Worm (Caenorhabditis elegans) whole organism, early embryonic: ENCODE results near the gene cest-5.2.

Experiments used
- B0310.2 ChIP-seq: sonication (generic microtip); optimal IDR thresholded peaks from 2 replicates; lab custom pipeline; 2016; ENCODE audit warnings: mild to moderate bottlenecking, missing genetic modification characterization, missing compliant biosample characterization
- F13C5.2 ChIP-seq: sonication (generic microtip); optimal IDR thresholded peaks from 2 replicates; lab custom pipeline; 2017; ENCODE audit warnings: mild to moderate bottlenecking, missing genetic modification characterization, inconsistent platforms, missing compliant biosample characterization
- aly-1 ChIP-seq: sonication (generic microtip); optimal IDR thresholded peaks from 2 replicates; lab custom pipeline; 2016; ENCODE audit warnings: missing genetic modification characterization, missing compliant biosample characterization
- ama-1 ChIP-seq: fragments of 150-350 bp; optimal IDR thresholded peaks from 2 replicates; lab custom pipeline; 2014
- ceh-13 ChIP-seq: fragments of 200-800 bp; sonication (Bioruptor generic); optimal IDR thresholded peaks from 2 replicates; lab custom pipeline; 2018; ENCODE audit warnings: mild to moderate bottlenecking, missing genetic modification characterization, missing compliant biosample characterization
- ceh-36 ChIP-seq: sonication (generic microtip); optimal IDR thresholded peaks from 2 replicates; lab custom pipeline; 2016; ENCODE audit warnings: missing genetic modification characterization, inconsistent platforms, missing compliant biosample characterization
- ets-7 ChIP-seq: sonication (generic microtip); optimal IDR thresholded peaks from 2 replicates; lab custom pipeline; 2016; ENCODE audit warnings: missing genotype, missing genetic modification characterization, missing compliant biosample characterization
- flt-1 ChIP-seq: fragments of 200-800 bp; sonication (Bioruptor generic); IDR thresholded peaks from 2 replicates; pipeline ENCODE4 v1.3.6; 2022; ENCODE audit warnings: missing genetic modification characterization, missing compliant biosample characterization
- hmg-4 ChIP-seq: fragments of 200-800 bp; sonication (Bioruptor generic); optimal IDR thresholded peaks from 2 replicates; lab custom pipeline; 2018; ENCODE audit warnings: mild to moderate bottlenecking, missing genetic modification characterization, missing compliant biosample characterization
- hnd-1 ChIP-seq: sonication (generic microtip); optimal IDR thresholded peaks from 2 replicates; lab custom pipeline; 2016; ENCODE audit warnings: missing genetic modification characterization, missing compliant biosample characterization
- sea-1 ChIP-seq: fragments of 200-800 bp; sonication (Bioruptor generic); conservative IDR thresholded peaks from 2 replicates; pipeline ENCODE4 v1.3.6; 2022; ENCODE audit warnings: missing genetic modification characterization, missing compliant biosample characterization
- tbx-11 ChIP-seq: fragments of 200-800 bp; sonication (Bioruptor generic); IDR thresholded peaks from 2 replicates; pipeline ENCODE4 v1.3.6; 2022; ENCODE audit warnings: missing genetic modification characterization, missing compliant biosample characterization
- tbx-37 ChIP-seq: fragments of 200-800 bp; sonication (Bioruptor generic); conservative IDR thresholded peaks from 2 replicates; pipeline ENCODE4 v1.3.6; 2022; ENCODE audit warnings: missing genetic modification reagents, missing genetic modification characterization, missing compliant biosample characterization

DNA sequence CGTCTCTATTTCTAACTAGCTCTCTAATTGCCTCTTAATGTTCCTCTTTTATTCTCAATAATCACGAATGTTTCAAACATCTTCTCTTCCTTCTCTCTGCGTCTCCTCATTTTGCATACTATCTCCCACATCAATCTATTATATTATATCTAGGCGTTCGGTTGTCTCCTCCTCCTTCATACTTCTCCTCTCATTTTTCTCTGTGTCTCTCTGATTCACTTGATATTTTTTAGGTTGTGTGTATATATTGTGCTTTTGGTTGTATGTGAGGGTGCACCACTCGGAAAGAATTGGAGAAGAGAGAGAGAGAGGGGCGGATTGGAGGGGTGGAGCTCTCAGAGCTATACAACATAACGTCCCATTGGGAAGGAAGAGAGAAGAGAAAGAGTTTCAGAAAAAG lies 20.9 kb upstream of the cest-5.2 start:
- TF ChIP-seq flt-1 (GFP tag; lab: Robert Waterston, UW) (no peak; the same call in 1 of the 2 replicates), B0310.2 (tag; lab: Kevin White, UChicago) (peak; percentile 9), F13C5.2 (tag; lab: Kevin White, UChicago) (no peak), hmg-4 (GFP tag; lab: Kevin White, UChicago) (peak; percentile 70), tbx-11 (GFP tag; lab: Robert Waterston, UW) (no peak), ets-7 (no peak), ceh-13 (no peak), ceh-36 (tag; lab: Kevin White, UChicago) (no peak), hnd-1 (no peak), aly-1 (tag; lab: Kevin White, UChicago) (no peak), ama-1 (lab: Kevin White, UChicago) (no peak), tbx-37 (GFP tag; lab: Robert Waterston, UW) (no peak), sea-1 (GFP tag; lab: Robert Waterston, UW) (no peak)
